Worm (Caenorhabditis elegans) whole organism, L3 larva: ENCODE measurements around the gene best-12.

ENCODE experiments used
- ceh-16 ChIP-seq: sonication (generic microtip); optimal IDR thresholded peaks from 2 replicates; lab custom pipeline; 2017; ENCODE audit warnings: missing biosample characterization, missing genetic modification characterization
- egl-27 ChIP-seq: sonication (generic microtip); optimal IDR thresholded peaks from 4 replicates; lab custom pipeline; 2017; ENCODE audit warnings: missing biosample characterization, missing genetic modification reagents, missing genetic modification characterization
- eor-1 ChIP-seq, 2 experiments: fragments of 150-350 bp; optimal IDR thresholded peaks; 2 replicates each; lab custom pipeline; 2014 to 2018; ENCODE audit warnings: missing biosample characterization in 2 of 2, missing genetic modification characterization in 2 of 2
- mdl-1 ChIP-seq: fragments of 150-350 bp; optimal IDR thresholded peaks from 2 replicates; lab custom pipeline; 2014; ENCODE audit warnings: missing biosample characterization, missing genetic modification characterization
- nhr-11 ChIP-seq: fragments of 150-350 bp; optimal IDR thresholded peaks from 2 replicates; lab custom pipeline; 2014; ENCODE audit warnings: missing biosample characterization, missing genetic modification characterization
- nhr-28 ChIP-seq: fragments of 150-350 bp; optimal IDR thresholded peaks from 2 replicates; lab custom pipeline; 2014; ENCODE audit warnings: missing biosample characterization, missing genetic modification characterization
- snpc-4 ChIP-seq: fragments of 150-350 bp; optimal IDR thresholded peaks from 2 replicates; lab custom pipeline; 2014; ENCODE audit warnings: missing biosample characterization, missing genetic modification characterization
- unc-62 ChIP-seq: fragments of 150-350 bp; sonication (generic microtip); optimal IDR thresholded peaks from 4 replicates; lab custom pipeline; 2014; ENCODE audit warnings: missing biosample characterization, missing genetic modification reagents, missing genetic modification characterization

DNA sequence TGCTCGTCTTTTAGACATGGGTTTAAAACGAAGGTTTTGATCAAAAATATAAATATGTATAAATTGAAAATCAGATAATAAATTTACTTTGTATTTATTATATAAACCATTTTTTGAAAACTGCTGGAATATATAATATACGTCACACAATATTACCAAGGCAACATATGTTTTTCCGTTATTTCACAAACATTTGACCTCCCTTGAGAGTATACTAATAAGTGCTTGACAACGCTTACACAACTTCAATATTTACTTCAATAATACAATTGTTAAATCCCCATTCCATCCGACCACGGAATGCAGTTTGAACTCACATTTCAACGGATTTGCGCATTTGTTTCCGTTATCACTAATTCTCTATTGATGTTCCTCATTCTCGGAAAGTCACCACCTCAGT is 1.8 kb upstream of the best-12 start, which contains the start of gene str-198:
- TF ChIP-seq unc-62 (GFP tag; lab: Kevin White, UChicago) = no peak
- TF ChIP-seq egl-27 = no peak
- TF ChIP-seq nhr-28 (tag; lab: Kevin White, UChicago) = no peak
- no peak for TF ChIP-seq ceh-16 (tag; lab: Kevin White, UChicago)
- TF ChIP-seq eor-1 (tag; optimal IDR thresholded peaks at IDR 0.05; lab: Kevin White, UChicago) = no peak
- TF ChIP-seq nhr-11 (tag; lab: Kevin White, UChicago) = no peak
- TF ChIP-seq snpc-4 (tag; lab: Kevin White, UChicago) = no peak
- no peak for TF ChIP-seq mdl-1 (tag; lab: Kevin White, UChicago)
